Worm (Caenorhabditis elegans): ENCODE results near the gene npa-1.

DNA sequence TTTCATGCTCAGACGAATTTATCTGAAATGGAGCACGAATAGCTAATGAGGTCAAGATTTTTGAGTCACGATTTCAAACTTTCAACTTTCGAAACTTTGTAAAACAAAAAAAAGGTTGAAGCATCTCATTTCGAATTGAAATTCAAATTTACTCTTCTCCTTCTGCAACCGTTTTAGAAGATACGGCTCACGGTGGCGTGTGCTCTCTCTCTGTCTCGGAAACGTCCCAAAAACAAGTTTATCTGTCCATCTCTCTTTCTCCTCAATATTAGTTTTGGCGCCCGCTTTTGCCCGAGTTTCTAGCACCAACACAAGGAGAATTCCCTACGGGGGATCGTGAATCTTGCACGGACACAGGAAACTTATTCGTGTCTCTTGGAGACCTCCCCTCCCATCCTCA, 34.8 kb downstream of the npa-1 start:
- TF ChIP-seq sox-2 (GFP tag; IDR thresholded peaks at IDR 0.05) (no peak), fkh-10 (GFP tag; optimal IDR thresholded peaks at IDR 0.05) (no peak), ama-1 (optimal IDR thresholded peaks at IDR 0.05) (no peak), pha-4 (tag; optimal IDR thresholded peaks at IDR 0.05) (no peak), fax-1 (tag; optimal IDR thresholded peaks at IDR 0.05) (no peak)
